Fruit fly (Drosophila melanogaster) whole organism, embryonic: ENCODE results near the gene tral.

Experiments
- ATbp ChIP-seq: fragments of 200-800 bp; sonication (Bioruptor generic); optimal IDR thresholded peaks from 2 replicates; lab custom pipeline; 2017; ENCODE audit warnings: missing biosample characterization, mild to moderate bottlenecking, missing genetic modification characterization, missing genetic modification reagents
- Bteb2 ChIP-seq: fragments of 200-800 bp; sonication (Bioruptor generic); optimal IDR thresholded peaks from 2 replicates; lab custom pipeline; 2016; ENCODE audit warnings: missing biosample characterization, missing genetic modification characterization
- CG10321 ChIP-seq: fragments of 200-800 bp; sonication (Bioruptor generic); IDR thresholded peaks from 2 replicates; pipeline ENCODE4 v1.3.6; 2022; ENCODE audit warnings: missing biosample characterization, missing genetic modification characterization
- CG10366 ChIP-seq: fragments of 200-800 bp; sonication (Bioruptor generic); IDR thresholded peaks from 2 replicates; pipeline ENCODE4 v1.3.6; 2022; ENCODE audit warnings: missing biosample characterization, missing genetic modification characterization
- CG11560 ChIP-seq: fragments of 200-800 bp; sonication (Bioruptor generic); IDR thresholded peaks from 3 replicates; pipeline ENCODE4 v1.3.6; 2022; ENCODE audit warnings: missing biosample characterization, missing genetic modification characterization
- CG12155 ChIP-seq: fragments of 200-800 bp; sonication (Bioruptor generic); optimal IDR thresholded peaks from 3 replicates; lab custom pipeline; 2016; ENCODE audit warnings: missing biosample characterization, missing genetic modification characterization
- CG12942 ChIP-seq: fragments of 200-800 bp; sonication (Bioruptor generic); optimal IDR thresholded peaks from 3 replicates; lab custom pipeline; 2016; ENCODE audit warnings: missing biosample characterization, missing genetic modification characterization
- CG14441 ChIP-seq: fragments of 200-800 bp; sonication (Bioruptor generic); IDR thresholded peaks from 2 replicates; pipeline ENCODE4 v1.3.6; 2022; ENCODE audit warnings: missing biosample characterization, missing genetic modification characterization
- CG16863 ChIP-seq: fragments of 200-800 bp; sonication (Bioruptor generic); optimal IDR thresholded peaks from 3 replicates; lab custom pipeline; 2016; ENCODE audit warnings: missing biosample characterization, missing genetic modification characterization
- CG17359 ChIP-seq: fragments of 200-800 bp; sonication (Bioruptor generic); optimal IDR thresholded peaks from 3 replicates; lab custom pipeline; 2018; ENCODE audit warnings: missing biosample characterization, mild to moderate bottlenecking, missing genetic modification characterization, moderate library complexity
- CG17829 ChIP-seq: fragments of 200-800 bp; optimal IDR thresholded peaks from 2 replicates; lab custom pipeline; 2019; ENCODE audit warnings: missing biosample characterization, mild to moderate bottlenecking, missing genetic modification characterization, moderate library complexity
- CG2712 ChIP-seq: fragments of 200-800 bp; optimal IDR thresholded peaks from 3 replicates; lab custom pipeline; 2019; ENCODE audit warnings: missing biosample characterization, mild to moderate bottlenecking, missing genetic modification characterization, moderate library complexity
- CG43689 ChIP-seq: fragments of 200-800 bp; sonication (Bioruptor generic); IDR thresholded peaks from 2 replicates; pipeline ENCODE4 v1.3.6; 2022; ENCODE audit warnings: missing biosample characterization, missing genetic modification characterization
- CG4730 ChIP-seq: fragments of 200-800 bp; sonication (Bioruptor generic); IDR thresholded peaks from 2 replicates; pipeline ENCODE4 v1.3.6; 2022; ENCODE audit warnings: missing biosample characterization, missing genetic modification characterization
- CG6654 ChIP-seq: fragments of 200-800 bp; sonication (Bioruptor generic); optimal IDR thresholded peaks from 2 replicates; lab custom pipeline; 2017; ENCODE audit warnings: missing biosample characterization, mild to moderate bottlenecking, missing genetic modification characterization
- CG8924 ChIP-seq: fragments of 200-800 bp; optimal IDR thresholded peaks from 3 replicates; lab custom pipeline; 2019; ENCODE audit warnings: missing biosample characterization, mild to moderate bottlenecking, missing genetic modification characterization, moderate library complexity
- CG9609 ChIP-seq: fragments of 200-800 bp; sonication (Bioruptor generic); optimal IDR thresholded peaks from 3 replicates; lab custom pipeline; 2016; ENCODE audit warnings: missing biosample characterization, missing genetic modification characterization
- CG9797 ChIP-seq: fragments of 200-800 bp; sonication (Bioruptor generic); optimal IDR thresholded peaks from 3 replicates; lab custom pipeline; 2018; ENCODE audit warnings: missing biosample characterization, mild to moderate bottlenecking, missing genetic modification characterization
- Dek ChIP-seq: fragments of 200-800 bp; sonication (Bioruptor generic); optimal IDR thresholded peaks from 3 replicates; lab custom pipeline; 2019; ENCODE audit warnings: missing biosample characterization, mild to moderate bottlenecking, missing genetic modification characterization, moderate library complexity
- Ets65A ChIP-seq: fragments of 200-800 bp; sonication (Bioruptor generic); peaks from one replicate; lab custom pipeline; 2016; ENCODE audit warnings: missing biosample characterization, missing genetic modification characterization
- HHEX ChIP-seq: fragments of 200-800 bp; sonication (Bioruptor generic); optimal IDR thresholded peaks from 3 replicates; lab custom pipeline; 2017; ENCODE audit warnings: missing biosample characterization, mild to moderate bottlenecking, missing genetic modification characterization, missing genetic modification reagents
- MBD-R2 ChIP-seq: fragments of 200-800 bp; sonication (Bioruptor generic); IDR thresholded peaks from 2 replicates; pipeline ENCODE4 v1.3.6; 2022; ENCODE audit warnings: missing biosample characterization, missing genetic modification characterization
- Nf-YC ChIP-seq: fragments of 200-800 bp; optimal IDR thresholded peaks from 3 replicates; lab custom pipeline; 2019; ENCODE audit warnings: missing biosample characterization, mild to moderate bottlenecking, missing genetic modification characterization, moderate library complexity
- PHDP ChIP-seq: fragments of 200-800 bp; sonication (Bioruptor generic); optimal IDR thresholded peaks from 3 replicates; lab custom pipeline; 2018; ENCODE audit warnings: missing biosample characterization, mild to moderate bottlenecking, missing genetic modification characterization, moderate library complexity
- Sox102F ChIP-seq: fragments of 200-800 bp; sonication (Bioruptor generic); optimal IDR thresholded peaks from 2 replicates; lab custom pipeline; 2018; ENCODE audit warnings: missing biosample characterization, mild to moderate bottlenecking, missing genetic modification characterization, moderate library complexity
- ab ChIP-seq: fragments of 200-800 bp; sonication (Bioruptor generic); optimal IDR thresholded peaks from 2 replicates; lab custom pipeline; 2016; ENCODE audit warnings: missing biosample characterization, missing genetic modification characterization
- az2 ChIP-seq: fragments of 200-800 bp; sonication (Bioruptor generic); optimal IDR thresholded peaks from 3 replicates; lab custom pipeline; 2016; ENCODE audit warnings: missing biosample characterization, missing genetic modification characterization
- bigmax ChIP-seq: fragments of 200-800 bp; sonication (Bioruptor generic); optimal IDR thresholded peaks from 2 replicates; lab custom pipeline; 2018; ENCODE audit warnings: missing biosample characterization, mild to moderate bottlenecking, missing genetic modification characterization
- bsh ChIP-seq, 2 experiments: fragments of 200-800 bp; sonication (Bioruptor generic); optimal IDR thresholded peaks; 2 replicates each; lab custom pipeline; 2017 to 2018; ENCODE audit warnings: mild to moderate bottlenecking in 2 of 2, missing biosample characterization in 2 of 2, missing genetic modification characterization in 2 of 2, moderate library complexity in 1 of 2
- cad ChIP-seq: fragments of >200 bp; optimal IDR thresholded peaks from 2 replicates; lab custom pipeline; 2017; ENCODE audit warnings: missing biosample characterization, missing genetic modification characterization
- caup ChIP-seq: fragments of 200-800 bp; sonication (Bioruptor generic); optimal IDR thresholded peaks from 3 replicates; lab custom pipeline; 2017; ENCODE audit warnings: missing biosample characterization, mild to moderate bottlenecking, missing genetic modification characterization, moderate library complexity; ENCODE audit not compliant: severe bottlenecking
- croc ChIP-seq: fragments of 200-800 bp; sonication (Bioruptor generic); conservative IDR thresholded peaks from 3 replicates; pipeline ENCODE4 v1.3.6; 2022; ENCODE audit warnings: missing biosample characterization, missing genetic modification characterization
- crol ChIP-seq: fragments of 200-800 bp; sonication (Bioruptor generic); IDR thresholded peaks from 2 replicates; pipeline ENCODE4 v1.3.6; 2022; ENCODE audit warnings: missing biosample characterization, missing genetic modification characterization
- dmrt11E ChIP-seq: fragments of 200-800 bp; sonication (Bioruptor generic); optimal IDR thresholded peaks from 3 replicates; lab custom pipeline; 2018; ENCODE audit warnings: missing biosample characterization, mild to moderate bottlenecking, missing genetic modification characterization, moderate library complexity
- dysf ChIP-seq: fragments of 200-800 bp; sonication (Bioruptor generic); IDR thresholded peaks from 3 replicates; pipeline ENCODE4 v1.3.6; 2022; ENCODE audit warnings: missing biosample characterization, missing genetic modification characterization
- fu2 ChIP-seq: fragments of 200-800 bp; sonication (Bioruptor generic); optimal IDR thresholded peaks from 2 replicates; lab custom pipeline; 2016; ENCODE audit warnings: missing biosample characterization, missing genetic modification characterization
- ken ChIP-seq: fragments of 200-800 bp; sonication (Bioruptor generic); IDR thresholded peaks from 3 replicates; pipeline ENCODE4 v1.3.6; 2022; ENCODE audit warnings: missing biosample characterization, missing genetic modification characterization
- kni ChIP-seq: fragments of 200-800 bp; sonication (Bioruptor generic); optimal IDR thresholded peaks from 3 replicates; lab custom pipeline; 2017; ENCODE audit warnings: mild to moderate bottlenecking, missing biosample characterization, missing genetic modification reagents, missing genetic modification characterization
- org-1 ChIP-seq: fragments of 200-800 bp; sonication (Bioruptor generic); optimal IDR thresholded peaks from 2 replicates; lab custom pipeline; 2017; ENCODE audit warnings: missing biosample characterization, missing genetic modification characterization
- otp ChIP-seq: fragments of 200-800 bp; sonication (Bioruptor generic); IDR thresholded peaks from 3 replicates; pipeline ENCODE4, ENCODE4 v1.3.6; 2022; ENCODE audit warnings: missing biosample characterization, missing genetic modification characterization
- pnt ChIP-seq: fragments of 200-800 bp; sonication (Bioruptor generic); optimal IDR thresholded peaks from 3 replicates; lab custom pipeline; 2016; ENCODE audit warnings: missing biosample characterization, missing genetic modification characterization
- salm ChIP-seq: fragments of 200-800 bp; sonication (Bioruptor generic); optimal IDR thresholded peaks from 2 replicates; lab custom pipeline; 2018; ENCODE audit warnings: missing biosample characterization, mild to moderate bottlenecking, missing genetic modification characterization
- sd ChIP-seq: fragments of 200-800 bp; sonication (Bioruptor generic); optimal IDR thresholded peaks from 3 replicates; lab custom pipeline; 2018; ENCODE audit warnings: missing biosample characterization, mild to moderate bottlenecking, missing genetic modification characterization, moderate library complexity
- slbo ChIP-seq: fragments of 200-800 bp; sonication (Bioruptor generic); IDR thresholded peaks from 2 replicates; pipeline ENCODE4 v1.3.6; 2022; ENCODE audit warnings: missing biosample characterization, missing genetic modification characterization
- sob ChIP-seq: fragments of 200-800 bp; sonication (Bioruptor generic); IDR thresholded peaks from 2 replicates; pipeline ENCODE4 v1.3.6; 2022; ENCODE audit warnings: missing biosample characterization, missing genetic modification characterization
- stwl ChIP-seq: fragments of 200-800 bp; sonication (Bioruptor generic); optimal IDR thresholded peaks from 3 replicates; lab custom pipeline; 2018; ENCODE audit warnings: missing biosample characterization, mild to moderate bottlenecking, missing genetic modification characterization, moderate library complexity
- tin ChIP-seq: fragments of 200-800 bp; sonication (Bioruptor generic); optimal IDR thresholded peaks from 3 replicates; lab custom pipeline; 2016; ENCODE audit warnings: missing biosample characterization, missing genetic modification characterization
- tio ChIP-seq: fragments of 200-800 bp; sonication (Bioruptor generic); optimal IDR thresholded peaks from 2 replicates; lab custom pipeline; 2017; ENCODE audit warnings: missing biosample characterization, missing genetic modification characterization, inconsistent platforms
- tna ChIP-seq: fragments of 200-800 bp; sonication (Bioruptor generic); IDR thresholded peaks from 2 replicates; pipeline ENCODE4 v1.3.6; 2022; ENCODE audit warnings: missing biosample characterization, missing genetic modification characterization; ENCODE audit not compliant: partially characterized antibody
- trem ChIP-seq: fragments of 200-800 bp; optimal IDR thresholded peaks from 3 replicates; lab custom pipeline; 2019; ENCODE audit warnings: missing biosample characterization, mild to moderate bottlenecking, missing genetic modification characterization, moderate library complexity
- vfl ChIP-seq: fragments of 200-800 bp; sonication (Bioruptor generic); optimal IDR thresholded peaks from 2 replicates; lab custom pipeline; 2016; ENCODE audit warnings: missing biosample characterization, missing genetic modification characterization
- zfh2 ChIP-seq: fragments of 200-800 bp; sonication (Bioruptor generic); optimal IDR thresholded peaks from 2 replicates; lab custom pipeline; 2016; ENCODE audit warnings: missing biosample characterization, missing genetic modification characterization

The tral gene

dm6 chr3L:12468016-12468415 lies 46.8 kb upstream of the tral start, which contains the start of gene eyg (continued):
- TF ChIP-seq CG9797 (GFP tag; lab: Kevin White, UChicago) (no peak), caup (GFP tag; lab: Kevin White, UChicago) (no peak), CG10321 (peak; percentile 100), bigmax (GFP tag; lab: Kevin White, UChicago) (no peak), croc (no peak), slbo (GFP tag; lab: Robert Waterston, UW) (0 out of 2 replicates have a peak, but pooled peaks have one; percentile 20), ab (GFP tag; lab: Kevin White, UChicago) (peak; percentile 57), otp (GFP tag; lab: Robert Waterston, UW) (0 out of 3 replicates have a peak, but pooled peaks have one; percentile 70), CG43689 (GFP tag; lab: Robert Waterston, UW) (no peak), CG11560 (no peak), crol (GFP tag; lab: Robert Waterston, UW) (peak; percentile 79), CG2712 (tag; lab: Kevin White, UChicago) (peak; percentile 43), Dek (no peak), tio (GFP tag; lab: Kevin White, UChicago) (no peak), vfl (GFP tag; lab: Kevin White, UChicago) (no peak), sob (GFP tag; lab: Robert Waterston, UW) (no peak), CG9609 (no peak), bsh (GFP tag; optimal IDR thresholded peaks at IDR 0.05; lab: Kevin White, UChicago) (peak in 1 of 2 experiments; percentile 55), trem (tag; lab: Kevin White, UChicago) (peak; percentile 17), dmrt11E (tag; lab: Kevin White, UChicago) (peak; percentile 19), CG10366 (GFP tag; lab: Robert Waterston, UW) (no peak), Sox102F (GFP tag; lab: Kevin White, UChicago) (no peak), CG8924 (tag; lab: Kevin White, UChicago) (peak; percentile 44), CG16863 (peak; percentile 15), CG12942 (GFP tag; lab: Kevin White, UChicago) (peak; percentile 24), CG17829 (peak; percentile 52), Nf-YC (tag; lab: Kevin White, UChicago) (peak; percentile 100), sd (tag; lab: Kevin White, UChicago) (no peak), tna (GFP tag; lab: Robert Waterston, UW) (peak; percentile 70), cad (GFP tag; lab: Kevin White, UChicago) (no peak), CG17359 (tag; lab: Kevin White, UChicago) (peak; percentile 25), dysf (GFP tag; lab: Robert Waterston, UW) (0 out of 3 replicates have a peak, but pooled peaks have one; percentile 34), stwl (tag; lab: Kevin White, UChicago) (no peak), ken (GFP tag; lab: Robert Waterston, UW) (no peak), pnt (no peak), CG14441 (GFP tag; lab: Robert Waterston, UW) (no peak), zfh2 (GFP tag; lab: Kevin White, UChicago) (no peak), ATbp (GFP tag; lab: Kevin White, UChicago) (no peak), fu2 (GFP tag; lab: Kevin White, UChicago) (peak; percentile 8), MBD-R2 (GFP tag; lab: Robert Waterston, UW) (no peak), CG4730 (GFP tag; lab: Robert Waterston, UW) (no peak), PHDP (peak; percentile 41), Bteb2 (GFP tag; lab: Kevin White, UChicago) (peak; percentile 45), tin (GFP tag; lab: Kevin White, UChicago) (no peak), CG12155 (GFP tag; lab: Kevin White, UChicago) (no peak), az2 (GFP tag; lab: Kevin White, UChicago) (no peak), salm (tag; lab: Kevin White, UChicago) (no peak), CG6654 (GFP tag; lab: Kevin White, UChicago) (no peak), Ets65A (GFP tag; lab: Kevin White, UChicago) (no peak), org-1 (GFP tag; lab: Kevin White, UChicago) (peak; percentile 24), kni (peak; percentile 73), HHEX (GFP tag; lab: Kevin White, UChicago) (peak; percentile 45)
